In the genomic region with DNA sequence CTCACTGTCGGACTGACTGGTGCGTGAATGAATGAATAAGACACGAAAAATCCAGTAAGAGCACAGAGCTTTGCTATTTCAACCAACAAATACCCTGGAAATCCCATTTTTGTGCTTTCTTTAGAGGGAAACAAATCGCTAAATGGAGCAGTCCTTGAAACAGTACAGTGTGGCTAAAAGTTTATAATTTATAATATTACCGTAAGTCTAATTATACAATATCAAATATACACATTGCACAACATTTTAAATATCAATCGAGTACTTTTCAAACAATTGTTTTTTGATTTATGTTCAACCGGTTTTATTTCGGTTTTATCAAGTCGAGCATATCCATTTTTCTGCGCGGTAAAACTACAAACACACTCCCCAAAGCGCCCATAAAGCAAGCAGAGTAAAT, we compare ENCODE assay signal across 4 fruit fly cellular contexts.
TF ChIP-seq lines count a peak whose summit lies in the region.

No protein-coding gene starts in this region.

- TF ChIP-seq CTCF in whole organism, embryonic (GFP tag; optimal IDR thresholded peaks at IDR 0.05; lab: Kevin White, UChicago), result no peak

TF ChIP-seq in whole organism, adult, 20 proteins besides CTCF, POLR2A, EP300 and RAD21:
- peak; percentile 52 for TF ChIP-seq kay (GFP tag; lab: Kevin White, UChicago; ENCODE audit: borderline replicate concordance)
- no peak for TF ChIP-seq CG5204 (GFP tag; optimal IDR thresholded peaks at IDR 0.05; lab: Kevin White, UChicago)

TF ChIP-seq in whole organism, embryonic, 481 proteins besides CTCF, POLR2A, EP300 and RAD21:
- no peak for TF ChIP-seq Nf-YA (GFP tag; IDR thresholded peaks at IDR 0.05; lab: Robert Waterston, UW)
- TF ChIP-seq Xbp1 (GFP tag; optimal IDR thresholded peaks at IDR 0.05; lab: Kevin White, UChicago), result peak; percentile 3
- TF ChIP-seq CG15514 (GFP tag; optimal IDR thresholded peaks at IDR 0.05; lab: Kevin White, UChicago), result peak; percentile 8
- peak; percentile 31 for TF ChIP-seq gem (tag; optimal IDR thresholded peaks at IDR 0.05; lab: Kevin White, UChicago)
- TF ChIP-seq CG8359 (GFP tag; optimal IDR thresholded peaks at IDR 0.05; lab: Kevin White, UChicago; ENCODE audit: borderline replicate concordance), result no peak
- TF ChIP-seq lab (GFP tag; optimal IDR thresholded peaks at IDR 0.05; lab: Kevin White, UChicago), result peak; percentile 42
- no peak for TF ChIP-seq sug (tag; optimal IDR thresholded peaks at IDR 0.05; lab: Kevin White, UChicago)
- no peak for TF ChIP-seq kay (GFP tag; optimal IDR thresholded peaks at IDR 0.05; lab: Kevin White, UChicago)
- TF ChIP-seq Hmr (GFP tag; optimal IDR thresholded peaks at IDR 0.05; lab: Kevin White, UChicago), result peak; percentile 20
- peak in 1 of 2 experiments; percentile 1 for TF ChIP-seq Hr51 (GFP tag; optimal IDR thresholded peaks at IDR 0.05; lab: Kevin White, UChicago)
- no peak for TF ChIP-seq cg (GFP tag; optimal IDR thresholded peaks at IDR 0.05; lab: Kevin White, UChicago)
- peak; percentile 25 for TF ChIP-seq Meics (GFP tag; optimal IDR thresholded peaks at IDR 0.05; lab: Kevin White, UChicago)
- TF ChIP-seq CG7839 (tag; optimal IDR thresholded peaks at IDR 0.05; lab: Kevin White, UChicago), result peak; percentile 16
- TF ChIP-seq Xrp1 (GFP tag; IDR thresholded peaks at IDR 0.05; lab: Robert Waterston, UW), result 0 out of 2 replicates have a peak, but pooled peaks have one; percentile 7
- TF ChIP-seq CG7556 (GFP tag; optimal IDR thresholded peaks at IDR 0.05; lab: Kevin White, UChicago), result peak; percentile 10
- peak; percentile 19 for TF ChIP-seq dmrt99B (tag; optimal IDR thresholded peaks at IDR 0.05; lab: Kevin White, UChicago)
- TF ChIP-seq D19B (GFP tag; optimal IDR thresholded peaks at IDR 0.05; lab: Kevin White, UChicago), result peak; percentile 80
- TF ChIP-seq grau (tag; optimal IDR thresholded peaks at IDR 0.05; lab: Kevin White, UChicago), result peak; percentile 23
- TF ChIP-seq Fer1 (GFP tag; optimal IDR thresholded peaks at IDR 0.05; lab: Kevin White, UChicago), result peak; percentile 26
- peak; percentile 3 for TF ChIP-seq CG30403 (GFP tag; optimal IDR thresholded peaks at IDR 0.05; lab: Kevin White, UChicago)
- TF ChIP-seq CG18599 (GFP tag; optimal IDR thresholded peaks at IDR 0.05; lab: Kevin White, UChicago), result peak; percentile 52
- no peak for TF ChIP-seq maf-S (GFP tag; optimal IDR thresholded peaks at IDR 0.05; lab: Kevin White, UChicago)
- TF ChIP-seq CG2120 (GFP tag; optimal IDR thresholded peaks at IDR 0.05; lab: Kevin White, UChicago), result peak; percentile 23
- TF ChIP-seq CG2678 (tag; optimal IDR thresholded peaks at IDR 0.05; lab: Kevin White, UChicago), result peak; percentile 17
- peak in 1 of 2 experiments; percentile 48 for TF ChIP-seq eve (GFP tag; optimal IDR thresholded peaks at IDR 0.05; lab: Kevin White, UChicago)

TF ChIP-seq in whole organism, prepupa, 60 proteins besides CTCF, POLR2A, EP300 and RAD21 (continues in another document):
- no peak for TF ChIP-seq lz (GFP tag; optimal IDR thresholded peaks at IDR 0.05; lab: Kevin White, UChicago)
- no peak for TF ChIP-seq CG8632 (GFP tag; optimal IDR thresholded peaks at IDR 0.05; lab: Kevin White, UChicago)
- TF ChIP-seq OdsH (GFP tag; optimal IDR thresholded peaks at IDR 0.05; lab: Kevin White, UChicago), result no peak
- no peak for TF ChIP-seq CG7368 (GFP tag; optimal IDR thresholded peaks at IDR 0.05; lab: Kevin White, UChicago)
- TF ChIP-seq Eip93F (GFP tag; optimal IDR thresholded peaks at IDR 0.05; lab: Kevin White, UChicago), result no peak
- peak; percentile 8 for TF ChIP-seq Hr4 (GFP tag; optimal IDR thresholded peaks at IDR 0.05; lab: Kevin White, UChicago)
- TF ChIP-seq CG3919 (GFP tag; optimal IDR thresholded peaks at IDR 0.05; lab: Kevin White, UChicago), result no peak
- no peak for TF ChIP-seq Smox (GFP tag; optimal IDR thresholded peaks at IDR 0.05; lab: Kevin White, UChicago)
- TF ChIP-seq acj6 (GFP tag; optimal IDR thresholded peaks at IDR 0.05; lab: Kevin White, UChicago), result no peak
- no peak for TF ChIP-seq Hr38 (GFP tag; optimal IDR thresholded peaks at IDR 0.05; lab: Kevin White, UChicago)
- TF ChIP-seq CG31627 (GFP tag; optimal IDR thresholded peaks at IDR 0.05; lab: Kevin White, UChicago), result no peak
- no peak for TF ChIP-seq CG4318 (GFP tag; optimal IDR thresholded peaks at IDR 0.05; lab: Kevin White, UChicago)
- TF ChIP-seq CG8319 (GFP tag; optimal IDR thresholded peaks at IDR 0.05; lab: Kevin White, UChicago), result no peak
- TF ChIP-seq vri (GFP tag; optimal IDR thresholded peaks at IDR 0.05; lab: Kevin White, UChicago), result no peak
- peak; percentile 71 for TF ChIP-seq Eip78C (GFP tag; lab: Kevin White, UChicago)
- no peak for TF ChIP-seq fd85E (GFP tag; optimal IDR thresholded peaks at IDR 0.05; lab: Kevin White, UChicago)
- no peak for TF ChIP-seq salr (GFP tag; optimal IDR thresholded peaks at IDR 0.05; lab: Kevin White, UChicago)
- TF ChIP-seq CG32006 (GFP tag; optimal IDR thresholded peaks at IDR 0.05; lab: Kevin White, UChicago), result peak; percentile 40
- TF ChIP-seq topi (GFP tag; optimal IDR thresholded peaks at IDR 0.05; lab: Kevin White, UChicago), result no peak
- TF ChIP-seq CG11762 (GFP tag; optimal IDR thresholded peaks at IDR 0.05; lab: Kevin White, UChicago; ENCODE audit: insufficient read depth), result no peak
- TF ChIP-seq CG11294 (GFP tag; IDR thresholded peaks at IDR 0.05; lab: Robert Waterston, UW), result no peak
- no peak for TF ChIP-seq cyc (GFP tag; optimal IDR thresholded peaks at IDR 0.05; lab: Kevin White, UChicago)
- TF ChIP-seq fkh (GFP tag; optimal IDR thresholded peaks at IDR 0.05; lab: Kevin White, UChicago), result no peak
- TF ChIP-seq esn (GFP tag; optimal IDR thresholded peaks at IDR 0.05; lab: Kevin White, UChicago), result no peak
- no peak for TF ChIP-seq eg (GFP tag; IDR thresholded peaks at IDR 0.05; lab: Robert Waterston, UW)
- TF ChIP-seq Blimp-1 (GFP tag; optimal IDR thresholded peaks at IDR 0.05; lab: Kevin White, UChicago), result no peak
- no peak for TF ChIP-seq CG10669 (GFP tag; optimal IDR thresholded peaks at IDR 0.05; lab: Kevin White, UChicago)
- no peak for TF ChIP-seq CG3032 (tag; optimal IDR thresholded peaks at IDR 0.05; lab: Kevin White, UChicago)
- no peak for TF ChIP-seq CG6808 (GFP tag; optimal IDR thresholded peaks at IDR 0.05; lab: Kevin White, UChicago)
- no peak for TF ChIP-seq CG9139 (GFP tag; optimal IDR thresholded peaks at IDR 0.05; lab: Kevin White, UChicago)
- TF ChIP-seq Gug (GFP tag; IDR thresholded peaks at IDR 0.05; lab: Robert Waterston, UW), result no peak
- no peak for TF ChIP-seq Hr39 (GFP tag; optimal IDR thresholded peaks at IDR 0.05; lab: Kevin White, UChicago)
- no peak for TF ChIP-seq CG16779 (tag; optimal IDR thresholded peaks at IDR 0.05; lab: Kevin White, UChicago)

TF ChIP-seq in whole organism, pupa, 21 proteins besides CTCF, POLR2A, EP300 and RAD21:
- TF ChIP-seq D1 (tag; optimal IDR thresholded peaks at IDR 0.05; lab: Kevin White, UChicago) (no peak), Snoo (tag; optimal IDR thresholded peaks at IDR 0.05; lab: Kevin White, UChicago) (no peak), CG14655 (GFP tag; optimal IDR thresholded peaks at IDR 0.05; lab: Kevin White, UChicago) (peak; percentile 7), CG13204 (GFP tag; optimal IDR thresholded peaks at IDR 0.05; lab: Kevin White, UChicago) (no peak), CG15710 (tag; optimal IDR thresholded peaks at IDR 0.05; lab: Kevin White, UChicago) (no peak), fd96Ca (GFP tag; IDR thresholded peaks at IDR 0.05; lab: Robert Waterston, UW) (no peak), CG12605 (GFP tag; IDR thresholded peaks at IDR 0.05; lab: Robert Waterston, UW) (no peak), CG34367 (tag; optimal IDR thresholded peaks at IDR 0.05; lab: Kevin White, UChicago) (no peak), CG32121 (GFP tag; IDR thresholded peaks at IDR 0.05; lab: Robert Waterston, UW) (no peak), EcR (GFP tag; optimal IDR thresholded peaks at IDR 0.05; lab: Kevin White, UChicago) (no peak), CG9948 (tag; optimal IDR thresholded peaks at IDR 0.05; lab: Kevin White, UChicago) (no peak), Pif1B (GFP tag; optimal IDR thresholded peaks at IDR 0.05; lab: Kevin White, UChicago) (no peak), CG4496 (GFP tag; IDR thresholded peaks at IDR 0.05; lab: Robert Waterston, UW) (no peak), CG10348 (GFP tag; IDR thresholded peaks at IDR 0.05; lab: Robert Waterston, UW) (no peak), rn (GFP tag; IDR thresholded peaks at IDR 0.05; lab: Robert Waterston, UW) (no peak), Ets98B (GFP tag; IDR thresholded peaks at IDR 0.05; lab: Robert Waterston, UW) (no peak), gl (tag; optimal IDR thresholded peaks at IDR 0.05; lab: Kevin White, UChicago) (no peak), CG8159 (tag; optimal IDR thresholded peaks at IDR 0.05; lab: Kevin White, UChicago) (peak; percentile 9), CG17806 (tag; optimal IDR thresholded peaks at IDR 0.05; lab: Kevin White, UChicago) (no peak), CG8301 (tag; optimal IDR thresholded peaks at IDR 0.05; lab: Kevin White, UChicago) (no peak), Pif1A (GFP tag; optimal IDR thresholded peaks at IDR 0.05; lab: Kevin White, UChicago) (peak; percentile 8)
